Worm (Caenorhabditis elegans) whole organism, early embryonic: Measurements from ENCODE around the gene B0218.5.
"Not testable (repeated sequence)": the region's sequence is repeated elsewhere in the genome, so short reads cannot be mapped to it uniquely, and the experiment has no call there.

Experiments used
- B0310.2 ChIP-seq: sonication (generic microtip); optimal IDR thresholded peaks from 2 replicates; lab custom pipeline; 2016; ENCODE audit warnings: mild to moderate bottlenecking, missing genetic modification characterization, missing compliant biosample characterization
- F13C5.2 ChIP-seq: sonication (generic microtip); optimal IDR thresholded peaks from 2 replicates; lab custom pipeline; 2017; ENCODE audit warnings: mild to moderate bottlenecking, missing genetic modification characterization, inconsistent platforms, missing compliant biosample characterization
- aly-1 ChIP-seq: sonication (generic microtip); optimal IDR thresholded peaks from 2 replicates; lab custom pipeline; 2016; ENCODE audit warnings: missing genetic modification characterization, missing compliant biosample characterization
- ama-1 ChIP-seq: fragments of 150-350 bp; optimal IDR thresholded peaks from 2 replicates; lab custom pipeline; 2014
- ceh-13 ChIP-seq: fragments of 200-800 bp; sonication (Bioruptor generic); optimal IDR thresholded peaks from 2 replicates; lab custom pipeline; 2018; ENCODE audit warnings: mild to moderate bottlenecking, missing genetic modification characterization, missing compliant biosample characterization
- ceh-36 ChIP-seq: sonication (generic microtip); optimal IDR thresholded peaks from 2 replicates; lab custom pipeline; 2016; ENCODE audit warnings: missing genetic modification characterization, inconsistent platforms, missing compliant biosample characterization
- ets-7 ChIP-seq: sonication (generic microtip); optimal IDR thresholded peaks from 2 replicates; lab custom pipeline; 2016; ENCODE audit warnings: missing genotype, missing genetic modification characterization, missing compliant biosample characterization
- flt-1 ChIP-seq: fragments of 200-800 bp; sonication (Bioruptor generic); IDR thresholded peaks from 2 replicates; pipeline ENCODE4 v1.3.6; 2022; ENCODE audit warnings: missing genetic modification characterization, missing compliant biosample characterization
- hmbx-1 ChIP-seq: sonication (generic microtip); optimal IDR thresholded peaks from 2 replicates; lab custom pipeline; 2016; ENCODE audit warnings: mild to moderate bottlenecking, missing genetic modification characterization, missing compliant biosample characterization
- hmg-4 ChIP-seq: fragments of 200-800 bp; sonication (Bioruptor generic); optimal IDR thresholded peaks from 2 replicates; lab custom pipeline; 2018; ENCODE audit warnings: mild to moderate bottlenecking, missing genetic modification characterization, missing compliant biosample characterization
- hnd-1 ChIP-seq: sonication (generic microtip); optimal IDR thresholded peaks from 2 replicates; lab custom pipeline; 2016; ENCODE audit warnings: missing genetic modification characterization, missing compliant biosample characterization
- pes-1 ChIP-seq: fragments of 200-800 bp; sonication (Bioruptor generic); IDR thresholded peaks from 2 replicates; pipeline ENCODE4 v1.3.6; 2022; ENCODE audit warnings: missing genetic modification reagents, missing genetic modification characterization, missing compliant biosample characterization
- scrt-1 ChIP-seq: fragments of 200-800 bp; sonication (Bioruptor generic); IDR thresholded peaks from 2 replicates; pipeline ENCODE4 v1.3.6; 2022; ENCODE audit warnings: missing genetic modification characterization, missing compliant biosample characterization
- sea-1 ChIP-seq: fragments of 200-800 bp; sonication (Bioruptor generic); conservative IDR thresholded peaks from 2 replicates; pipeline ENCODE4 v1.3.6; 2022; ENCODE audit warnings: missing genetic modification characterization, missing compliant biosample characterization
- tbx-11 ChIP-seq: fragments of 200-800 bp; sonication (Bioruptor generic); IDR thresholded peaks from 2 replicates; pipeline ENCODE4 v1.3.6; 2022; ENCODE audit warnings: missing genetic modification characterization, missing compliant biosample characterization
- tbx-37 ChIP-seq: fragments of 200-800 bp; sonication (Bioruptor generic); conservative IDR thresholded peaks from 2 replicates; pipeline ENCODE4 v1.3.6; 2022; ENCODE audit warnings: missing genetic modification reagents, missing genetic modification characterization, missing compliant biosample characterization
- tra-4 ChIP-seq: sonication (generic microtip); optimal IDR thresholded peaks from 2 replicates; lab custom pipeline; 2017; ENCODE audit warnings: missing genetic modification characterization, missing compliant biosample characterization

The B0218.5 gene

ce11 chrIV:8136005-8136512 lies 21.0 kb downstream of the B0218.5 start, which contains the start of the genes isp-1 and islo-1:
Gene isp-1 (minus strand): TSS chrIV:8136055.
Gene islo-1 (plus strand): TSS chrIV:8136389.
- no peak for TF ChIP-seq hmg-4 (GFP tag; lab: Kevin White, UChicago)
- no peak for TF ChIP-seq scrt-1 (GFP tag; lab: Robert Waterston, UW)
- peak; percentile 55 for TF ChIP-seq F13C5.2 (tag; lab: Kevin White, UChicago)

- TF ChIP-seq hnd-1 (tag; lab: Kevin White, UChicago) (no peak), hmbx-1 (no peak), scrt-1 (GFP tag; lab: Robert Waterston, UW) (no peak), pes-1 (GFP tag; lab: Robert Waterston, UW) (no peak), hmg-4 (GFP tag; lab: Kevin White, UChicago) (no peak), tbx-37 (GFP tag; lab: Robert Waterston, UW) (no peak)
Measured at ce11 chrIV:8133536-8133935, 23.5 kb downstream of the B0218.5 start, which contains the start of gene sph-1. Gene sph-1 (minus strand): TSS chrIV:8133558.

- TF ChIP-seq pes-1 (GFP tag; lab: Robert Waterston, UW) (no peak), aly-1 (tag; lab: Kevin White, UChicago) (no peak), ceh-13 (GFP tag; lab: Kevin White, UChicago) (no peak), ceh-36 (tag; lab: Kevin White, UChicago) (no peak), B0310.2 (tag; lab: Kevin White, UChicago) (no peak)
Measured at ce11 chrIV:8130131-8130611, 26.9 kb downstream of the B0218.5 start, which contains the start of the genes ndub-11 and moc-3. Gene ndub-11 (minus strand): TSS chrIV:8130231. Gene moc-3 (plus strand): TSS chrIV:8130561.

ce11 chrIV:8127430-8127829 lies 29.6 kb downstream of the B0218.5 start:
- no peak for TF ChIP-seq tbx-11 (GFP tag; lab: Robert Waterston, UW)
- no peak for TF ChIP-seq tra-4
- TF ChIP-seq hnd-1 (tag; lab: Kevin White, UChicago), result no peak
- TF ChIP-seq ceh-36 (tag; lab: Kevin White, UChicago), result no peak

- TF ChIP-seq hmg-4 (GFP tag; lab: Kevin White, UChicago) (no peak), ceh-36 (tag; lab: Kevin White, UChicago) (no peak), ceh-13 (GFP tag; lab: Kevin White, UChicago) (no peak), pes-1 (GFP tag; lab: Robert Waterston, UW) (no peak), ets-7 (no peak)
Measured at ce11 chrIV:8126902-8127301, 30.2 kb downstream of the B0218.5 start, which contains the start of gene ceph-41. Gene ceph-41 (plus strand): TSS chrIV:8127202.

- not testable (repeated sequence) for TF ChIP-seq tra-4; pes-1 (GFP tag; lab: Robert Waterston, UW); hnd-1 (tag; lab: Kevin White, UChicago)
Measured at ce11 chrIV:8122349-8122748, 34.7 kb downstream of the B0218.5 start, which contains the start of gene erp-44.3. Gene erp-44.3 (plus strand): TSS chrIV:8122649.

- TF ChIP-seq hmbx-1, result no peak
- no peak for TF ChIP-seq hnd-1 (tag; lab: Kevin White, UChicago)
- no peak for TF ChIP-seq tra-4
- no peak for TF ChIP-seq B0310.2 (tag; lab: Kevin White, UChicago)
- TF ChIP-seq tbx-37 (GFP tag; lab: Robert Waterston, UW), result no peak
- TF ChIP-seq ama-1, result no peak
- TF ChIP-seq sea-1 (GFP tag; lab: Robert Waterston, UW), result no peak
Measured at ce11 chrIV:8118790-8119189, 38.3 kb downstream of the B0218.5 start, which contains the start of gene F42G8.8. Gene F42G8.8 (plus strand): TSS chrIV:8119090.

- TF ChIP-seq aly-1 (tag; lab: Kevin White, UChicago) (no peak), ceh-13 (GFP tag; lab: Kevin White, UChicago) (no peak), ama-1 (no peak), tbx-37 (GFP tag; lab: Robert Waterston, UW) (no peak), F13C5.2 (tag; lab: Kevin White, UChicago) (no peak), scrt-1 (GFP tag; lab: Robert Waterston, UW) (no peak), pes-1 (GFP tag; lab: Robert Waterston, UW) (no peak), B0310.2 (tag; lab: Kevin White, UChicago) (no peak), hmg-4 (GFP tag; lab: Kevin White, UChicago) (no peak), ceh-36 (tag; lab: Kevin White, UChicago) (no peak), tra-4 (no peak), ets-7 (no peak), tbx-11 (GFP tag; lab: Robert Waterston, UW) (no peak), hnd-1 (tag; lab: Kevin White, UChicago) (no peak), flt-1 (GFP tag; lab: Robert Waterston, UW) (no peak), sea-1 (GFP tag; lab: Robert Waterston, UW) (no peak), hmbx-1 (no peak)
Measured at ce11 chrIV:8115462-8115861, 41.6 kb downstream of the B0218.5 start, which contains the start of gene irld-8. Gene irld-8 (plus strand): TSS chrIV:8115762.

- TF ChIP-seq tra-4 (no peak), hmg-4 (GFP tag; lab: Kevin White, UChicago) (no peak), ceh-13 (GFP tag; lab: Kevin White, UChicago) (no peak), flt-1 (GFP tag; lab: Robert Waterston, UW) (no peak), tbx-11 (GFP tag; lab: Robert Waterston, UW) (no peak), B0310.2 (tag; lab: Kevin White, UChicago) (no peak), ets-7 (no peak), ama-1 (no peak), ceh-36 (tag; lab: Kevin White, UChicago) (no peak), scrt-1 (GFP tag; lab: Robert Waterston, UW) (no peak), aly-1 (tag; lab: Kevin White, UChicago) (no peak), tbx-37 (GFP tag; lab: Robert Waterston, UW) (no peak), sea-1 (GFP tag; lab: Robert Waterston, UW) (no peak), pes-1 (GFP tag; lab: Robert Waterston, UW) (no peak), hmbx-1 (no peak), F13C5.2 (tag; lab: Kevin White, UChicago) (no peak), hnd-1 (tag; lab: Kevin White, UChicago) (no peak)
Measured at ce11 chrIV:8114535-8114934, 42.5 kb downstream of the B0218.5 start.
